Worm (Caenorhabditis elegans) whole organism, L2 larva: ENCODE results near the gene Y39B6A.5.
A peak's percentile ranks its signal among the peaks of the same experiment; 100 is the strongest.

Source experiments
- F13H6.1 ChIP-seq: sonication (generic microtip); optimal IDR thresholded peaks from 2 replicates; lab custom pipeline; 2016; ENCODE audit warnings: missing genetic modification characterization, missing compliant biosample characterization
- Y55F3AM.14 ChIP-seq: fragments of 200-800 bp; sonication (Bioruptor generic); optimal IDR thresholded peaks from 2 replicates; lab custom pipeline; 2018; ENCODE audit warnings: mild to moderate bottlenecking, missing genetic modification characterization, missing compliant biosample characterization
- ZK546.5 ChIP-seq: sonication (generic microtip); optimal IDR thresholded peaks from 2 replicates; lab custom pipeline; 2017; ENCODE audit warnings: missing biosample characterization, missing genetic modification characterization
- ama-1 ChIP-seq: fragments of 150-350 bp; optimal IDR thresholded peaks from 2 replicates; lab custom pipeline; 2018; ENCODE audit warnings: inconsistent platforms
- ceh-82 ChIP-seq: fragments of 150-350 bp; optimal IDR thresholded peaks from 2 replicates; lab custom pipeline; 2014; ENCODE audit warnings: missing biosample characterization, missing genetic modification characterization
- crh-2 ChIP-seq: sonication (generic microtip); optimal IDR thresholded peaks from 2 replicates; lab custom pipeline; 2017; ENCODE audit warnings: missing biosample characterization, missing genetic modification characterization
- egl-27 ChIP-seq: sonication (generic microtip); optimal IDR thresholded peaks from 3 replicates; lab custom pipeline; 2017; ENCODE audit warnings: missing biosample characterization, missing genetic modification reagents, missing genetic modification characterization
- elt-1 ChIP-seq: fragments of 150-350 bp; optimal IDR thresholded peaks from 2 replicates; lab custom pipeline; 2014; ENCODE audit warnings: missing biosample characterization, missing genetic modification characterization
- gmeb-1 ChIP-seq: fragments of 150-350 bp; optimal IDR thresholded peaks from 2 replicates; lab custom pipeline; 2014; ENCODE audit warnings: missing biosample characterization, missing genetic modification characterization
- lin-11 ChIP-seq: fragments of 150-350 bp; sonication (generic microtip); optimal IDR thresholded peaks from 2 replicates; lab custom pipeline; 2014; ENCODE audit warnings: missing biosample characterization, missing genetic modification characterization, inconsistent platforms, mixed read lengths
- lsy-2 ChIP-seq, 2 experiments: fragments of 150-350 bp in 1 of 2; sonication (generic microtip) in 1 of 2; optimal IDR thresholded peaks; 2 replicates each; lab custom pipeline; 2014 to 2017; ENCODE audit warnings: missing biosample characterization in 2 of 2, missing genetic modification characterization in 2 of 2
- mab-5 ChIP-seq: fragments of 150-350 bp; optimal IDR thresholded peaks from 2 replicates; lab custom pipeline; 2014; ENCODE audit warnings: missing biosample characterization, missing genetic modification characterization
- mbf-1 ChIP-seq: sonication (generic microtip); optimal IDR thresholded peaks from 2 replicates; lab custom pipeline; 2017; ENCODE audit warnings: missing biosample characterization, missing genetic modification characterization
- nhr-10 ChIP-seq: sonication (generic microtip); optimal IDR thresholded peaks from 2 replicates; lab custom pipeline; 2017; ENCODE audit warnings: missing biosample characterization, missing genetic modification characterization
- nhr-12 ChIP-seq: fragments of 150-350 bp; optimal IDR thresholded peaks from 2 replicates; lab custom pipeline; 2014; ENCODE audit warnings: missing biosample characterization, missing genetic modification characterization
- nhr-129 ChIP-seq: fragments of 150-350 bp; optimal IDR thresholded peaks from 2 replicates; lab custom pipeline; 2014; ENCODE audit warnings: missing biosample characterization, missing genetic modification characterization
- nhr-23 ChIP-seq: fragments of 150-350 bp; optimal IDR thresholded peaks from 2 replicates; lab custom pipeline; 2014; ENCODE audit warnings: missing biosample characterization, missing genetic modification reagents, missing genetic modification characterization
- nhr-237 ChIP-seq: fragments of 150-350 bp; optimal IDR thresholded peaks from 2 replicates; lab custom pipeline; 2014; ENCODE audit warnings: missing biosample characterization, missing genetic modification characterization
- peb-1 ChIP-seq: fragments of 150-350 bp; optimal IDR thresholded peaks from 2 replicates; lab custom pipeline; 2014; ENCODE audit warnings: missing biosample characterization, missing genetic modification characterization
- sem-4 ChIP-seq: fragments of 150-350 bp; optimal IDR thresholded peaks from 2 replicates; lab custom pipeline; 2014; ENCODE audit warnings: missing biosample characterization, missing genetic modification reagents, missing genetic modification characterization
- skn-1 ChIP-seq: sonication (generic microtip); optimal IDR thresholded peaks from 2 replicates; lab custom pipeline; 2017; ENCODE audit warnings: missing biosample characterization, missing genetic modification characterization
- sma-9 ChIP-seq, 2 experiments: fragments of 150-350 bp in 1 of 2; sonication (generic microtip) in 1 of 2; optimal IDR thresholded peaks; 2 replicates each; lab custom pipeline; 2014 to 2016; ENCODE audit warnings: missing genetic modification characterization in 2 of 2, mild to moderate bottlenecking in 1 of 2, missing biosample characterization in 1 of 2, missing compliant biosample characterization in 1 of 2, missing genetic modification reagents in 1 of 2, moderate library complexity in 1 of 2
- snpc-4 ChIP-seq: fragments of 150-350 bp; optimal IDR thresholded peaks from 2 replicates; lab custom pipeline; 2014; ENCODE audit warnings: missing biosample characterization, missing genetic modification characterization
- unc-55 ChIP-seq: fragments of 150-350 bp; sonication (generic microtip); optimal IDR thresholded peaks from 3 replicates; lab custom pipeline; 2014; ENCODE audit warnings: missing biosample characterization, missing genetic modification reagents, missing genetic modification characterization
- unc-62 ChIP-seq: fragments of 150-350 bp; optimal IDR thresholded peaks from 2 replicates; lab custom pipeline; 2014; ENCODE audit warnings: missing biosample characterization, missing genetic modification reagents, missing genetic modification characterization
- zag-1 ChIP-seq: fragments of 150-350 bp; optimal IDR thresholded peaks from 2 replicates; lab custom pipeline; 2014; ENCODE audit warnings: missing biosample characterization, missing genetic modification characterization

Gene Y39B6A.5

ce11 chrV:19119260-19119659, 39.4 kb downstream of the Y39B6A.5 start, which contains the start of gene Y39B6A.13 (continued):
- no peak for TF ChIP-seq sma-9 (GFP tag; optimal IDR thresholded peaks at IDR 0.05; lab: Kevin White, UChicago)
- no peak for TF ChIP-seq sma-9 (tag; optimal IDR thresholded peaks at IDR 0.05; lab: Kevin White, UChicago)
- no peak for TF ChIP-seq lin-11 (tag; lab: Kevin White, UChicago)
- TF ChIP-seq ceh-82 (tag; lab: Kevin White, UChicago) = no peak
- TF ChIP-seq nhr-129 (tag; lab: Kevin White, UChicago) = no peak
- no peak for TF ChIP-seq mbf-1
- TF ChIP-seq snpc-4 (tag; lab: Kevin White, UChicago) = no peak
- peak; percentile 71 for TF ChIP-seq gmeb-1 (tag; lab: Kevin White, UChicago)
- no peak for TF ChIP-seq unc-62 (GFP tag; lab: Kevin White, UChicago)
- no peak for TF ChIP-seq nhr-23

- no peak for TF ChIP-seq nhr-237 (tag; lab: Kevin White, UChicago)
- no peak for TF ChIP-seq Y55F3AM.14 (GFP tag; lab: Kevin White, UChicago)
- TF ChIP-seq F13H6.1 = no peak
- no peak for TF ChIP-seq mbf-1
- TF ChIP-seq unc-62 (GFP tag; lab: Kevin White, UChicago) = no peak
- TF ChIP-seq egl-27 (tag; lab: Kevin White, UChicago) = no peak
- no peak for TF ChIP-seq sma-9 (GFP tag; optimal IDR thresholded peaks at IDR 0.05; lab: Kevin White, UChicago)
- TF ChIP-seq sma-9 (tag; optimal IDR thresholded peaks at IDR 0.05; lab: Kevin White, UChicago) = no peak
- TF ChIP-seq crh-2 = no peak
- TF ChIP-seq nhr-12 (tag; lab: Kevin White, UChicago) = no peak
- TF ChIP-seq sem-4 (tag; lab: Kevin White, UChicago) = no peak
- TF ChIP-seq nhr-10 (tag; lab: Kevin White, UChicago) = no peak
- TF ChIP-seq, all 48 proteins: peak for 0
Measured at ce11 chrV:19118312-19118711, 40.4 kb downstream of the Y39B6A.5 start, which contains the start of gene pro-3. Gene pro-3 (minus strand): TSS chrV:19118412.

DNA sequence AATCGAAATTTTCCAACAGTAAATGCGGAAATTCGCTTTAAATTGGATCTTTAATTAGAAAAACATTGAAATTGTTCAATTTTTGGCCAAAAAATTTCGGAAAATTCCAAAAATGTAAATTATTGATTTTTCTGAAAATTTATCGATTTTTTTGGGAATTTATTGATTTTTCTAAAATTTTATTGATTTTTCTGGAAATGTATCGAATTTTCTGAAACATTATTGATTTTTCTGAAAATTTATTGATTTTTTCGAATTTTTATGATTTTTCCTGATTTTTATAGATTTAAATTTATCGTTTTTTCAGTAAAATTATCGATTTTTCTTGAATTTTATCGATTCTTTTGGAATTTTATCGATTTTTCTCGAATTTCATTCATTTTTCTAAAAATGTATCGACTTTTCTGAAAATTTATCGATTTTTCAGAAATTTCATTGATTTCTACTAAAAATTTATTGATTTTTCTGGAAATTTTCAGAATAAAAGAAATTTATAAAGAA, 41.8 kb downstream of the Y39B6A.5 start:
- no peak for TF ChIP-seq zag-1 (tag; lab: Kevin White, UChicago)
- TF ChIP-seq lsy-2 (tag; optimal IDR thresholded peaks at IDR 0.05; lab: Kevin White, UChicago) = no peak
- TF ChIP-seq gmeb-1 (tag; lab: Kevin White, UChicago) = no peak
- TF ChIP-seq ama-1 (lab: Kevin White, UChicago) = no peak
- TF ChIP-seq skn-1 = no peak
- no peak for TF ChIP-seq ceh-82 (tag; lab: Kevin White, UChicago)
- TF ChIP-seq nhr-129 (tag; lab: Kevin White, UChicago) = no peak
- no peak for TF ChIP-seq ZK546.5 (tag; lab: Kevin White, UChicago)
- no peak for TF ChIP-seq peb-1 (tag; lab: Kevin White, UChicago)
- no peak for TF ChIP-seq mab-5
- TF ChIP-seq unc-55 = no peak
- no peak for TF ChIP-seq elt-1 (tag; lab: Kevin White, UChicago)
- no peak for TF ChIP-seq nhr-12 (tag; lab: Kevin White, UChicago)
